Worm (Caenorhabditis elegans): Measurements from ENCODE around the gene str-35.
A peak's percentile ranks its signal among the peaks of the same experiment; 100 is the strongest.

Gene str-35

DNA sequence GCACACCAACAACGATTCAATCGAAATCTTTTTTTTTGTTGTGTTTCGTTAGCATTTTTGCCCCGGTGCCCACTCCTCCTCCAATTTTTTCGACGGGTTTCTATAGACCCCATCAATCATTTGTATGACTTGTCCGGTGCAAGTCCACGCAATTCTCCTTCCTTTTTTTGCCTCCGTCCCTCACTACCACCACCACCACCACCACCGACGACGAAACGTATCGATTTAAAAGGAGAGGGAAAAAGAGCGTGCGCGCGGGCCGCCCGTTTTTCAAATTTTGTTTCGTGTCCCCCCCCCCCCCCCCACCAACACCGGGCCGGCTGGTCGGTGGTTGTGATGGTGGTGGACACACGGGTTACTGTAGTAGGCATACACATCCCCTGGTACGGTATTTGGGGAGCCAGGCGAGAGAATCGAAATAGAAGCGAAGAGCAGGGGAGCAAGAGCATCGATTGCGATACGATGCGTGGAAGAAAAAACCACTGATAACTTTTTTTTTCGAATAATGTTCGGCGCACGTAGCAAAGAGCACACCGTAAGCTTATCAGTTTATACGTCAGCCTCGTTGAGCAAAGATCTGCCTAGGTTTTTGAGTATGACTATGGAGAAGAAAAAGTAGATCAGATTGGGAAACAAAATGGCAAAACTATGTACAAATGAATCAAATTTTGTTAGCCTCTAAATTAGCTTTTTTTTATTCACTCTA, 20.6 kb downstream of the str-35 start (continued):
- no peak for TF ChIP-seq pag-3 (tag; optimal IDR thresholded peaks at IDR 0.05; ENCODE audit: borderline replicate concordance, insufficient read depth)
- TF ChIP-seq lin-13 (GFP tag; optimal IDR thresholded peaks at IDR 0.05): no peak
- no peak for TF ChIP-seq nhr-76 (tag; optimal IDR thresholded peaks at IDR 0.05)
- TF ChIP-seq unc-86 (tag; optimal IDR thresholded peaks at IDR 0.05): no peak
- no peak for TF ChIP-seq ceh-8 (GFP tag; optimal IDR thresholded peaks at IDR 0.05)
- TF ChIP-seq mab-9 (GFP tag; IDR thresholded peaks at IDR 0.05): 0 out of 2 replicates have a peak, but pooled peaks have one; percentile 28
- TF ChIP-seq skn-1 (tag; optimal IDR thresholded peaks at IDR 0.05): no peak
- no peak for TF ChIP-seq C16A3.4 (tag; optimal IDR thresholded peaks at IDR 0.05)
- TF ChIP-seq snu-23 (GFP tag; optimal IDR thresholded peaks at IDR 0.05): no peak
- TF ChIP-seq nhr-77 (tag; optimal IDR thresholded peaks at IDR 0.05): no peak
- no peak for TF ChIP-seq grh-1 (GFP tag; IDR thresholded peaks at IDR 0.05)
- TF ChIP-seq nhr-47 (tag; optimal IDR thresholded peaks at IDR 0.05): no peak
- TF ChIP-seq pax-3 (tag; optimal IDR thresholded peaks at IDR 0.05): no peak
- TF ChIP-seq fkh-10 (GFP tag; optimal IDR thresholded peaks at IDR 0.05): no peak
- TF ChIP-seq nhr-11 (tag; optimal IDR thresholded peaks at IDR 0.05): no peak
- TF ChIP-seq mef-2 (tag; optimal IDR thresholded peaks at IDR 0.05): no peak
- no peak for TF ChIP-seq lin-15B (tag; optimal IDR thresholded peaks at IDR 0.05)
- TF ChIP-seq Y116A8C.19 (tag; optimal IDR thresholded peaks at IDR 0.05; ENCODE audit: borderline replicate concordance): no peak
- no peak for TF ChIP-seq nhr-12 (tag; optimal IDR thresholded peaks at IDR 0.05)
- peak in 1 of 3 experiments; percentile 17 for TF ChIP-seq ceh-82 (tag; optimal IDR thresholded peaks at IDR 0.05)

DNA sequence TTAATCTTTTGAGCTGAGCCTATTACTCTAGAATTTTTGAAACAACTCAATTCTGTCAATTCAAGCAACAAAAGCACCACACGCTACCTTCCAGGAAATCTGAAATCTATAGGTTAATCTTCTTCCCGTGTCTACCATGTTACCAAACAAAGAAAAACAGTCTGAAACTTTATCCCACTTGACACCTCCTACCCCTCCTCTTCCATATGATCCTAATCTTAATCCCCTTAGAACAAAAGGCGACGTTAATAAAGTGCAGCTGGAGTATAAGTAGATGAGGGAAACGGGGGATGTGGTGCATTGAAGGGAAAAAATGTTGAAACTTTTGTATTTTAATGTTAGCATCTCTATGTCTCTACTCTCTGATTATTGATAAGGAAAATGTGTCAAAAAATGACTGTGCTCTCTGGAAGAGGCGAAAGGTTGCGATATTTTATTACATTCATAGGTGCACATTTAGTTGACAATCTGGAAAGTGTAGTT, 21.5 kb downstream of the str-35 start:
- TF ChIP-seq lin-35 (GFP tag; optimal IDR thresholded peaks at IDR 0.05): no peak
- no peak for TF ChIP-seq snpc-4 (tag; optimal IDR thresholded peaks at IDR 0.05)
- TF ChIP-seq ceh-63 (GFP tag; optimal IDR thresholded peaks at IDR 0.05): no peak
- TF ChIP-seq C16A3.4 (tag; optimal IDR thresholded peaks at IDR 0.05): no peak
- no peak for TF ChIP-seq hpl-2 (GFP tag; optimal IDR thresholded peaks at IDR 0.05)
- TF ChIP-seq Y116A8C.19 (tag; optimal IDR thresholded peaks at IDR 0.05; ENCODE audit: borderline replicate concordance): no peak
- TF ChIP-seq egl-27 (tag; optimal IDR thresholded peaks at IDR 0.05): no peak
- peak; percentile 32 for TF ChIP-seq fkh-4 (tag; optimal IDR thresholded peaks at IDR 0.05; ENCODE audit: borderline replicate concordance)
- no peak for TF ChIP-seq ceh-82 (tag; optimal IDR thresholded peaks at IDR 0.05)
- TF ChIP-seq dsc-1 (tag; optimal IDR thresholded peaks at IDR 0.05): peak; percentile 65
- TF ChIP-seq pqm-1 (tag; optimal IDR thresholded peaks at IDR 0.05): no peak
- no peak for TF ChIP-seq zip-4 (GFP tag; optimal IDR thresholded peaks at IDR 0.05)
- TF ChIP-seq efl-1 (optimal IDR thresholded peaks at IDR 0.05): no peak
- TF ChIP-seq efl-1 (GFP tag; optimal IDR thresholded peaks at IDR 0.05 in 1 of 2): peak in 1 of 2 experiments; percentile 14

DNA sequence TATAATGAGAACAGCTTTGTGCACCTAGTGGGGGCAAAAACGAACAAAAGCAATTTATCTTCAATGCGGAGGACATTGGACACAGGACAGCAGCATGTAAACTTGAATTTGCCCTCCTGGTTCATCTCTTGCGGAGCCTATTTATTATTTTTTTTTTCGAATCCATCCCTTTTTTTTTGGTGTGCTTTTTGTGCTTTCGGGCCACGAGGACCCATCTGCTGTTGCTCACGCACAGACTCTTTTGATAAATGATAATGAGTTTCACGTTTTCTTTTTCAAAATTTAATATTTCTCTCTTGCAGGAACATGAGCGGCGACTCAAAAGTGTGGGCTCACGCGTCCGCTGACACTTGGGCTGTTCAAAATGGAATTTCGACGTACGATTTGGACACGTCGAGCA, 22.5 kb downstream of the str-35 start, which contains the start of gene unc-62:
TSS of gene unc-62 (plus strand) at position 301 of the 400 bp plus-strand sequence.
- no peak for TF ChIP-seq nhr-11 (tag; optimal IDR thresholded peaks at IDR 0.05)
- TF ChIP-seq rnt-1 (tag; optimal IDR thresholded peaks at IDR 0.05): peak; percentile 13
- TF ChIP-seq ceh-82 (tag; optimal IDR thresholded peaks at IDR 0.05): no peak
- peak; percentile 41 for TF ChIP-seq dsc-1 (tag; optimal IDR thresholded peaks at IDR 0.05)
- TF ChIP-seq blmp-1 (tag; optimal IDR thresholded peaks at IDR 0.05): no peak

DNA sequence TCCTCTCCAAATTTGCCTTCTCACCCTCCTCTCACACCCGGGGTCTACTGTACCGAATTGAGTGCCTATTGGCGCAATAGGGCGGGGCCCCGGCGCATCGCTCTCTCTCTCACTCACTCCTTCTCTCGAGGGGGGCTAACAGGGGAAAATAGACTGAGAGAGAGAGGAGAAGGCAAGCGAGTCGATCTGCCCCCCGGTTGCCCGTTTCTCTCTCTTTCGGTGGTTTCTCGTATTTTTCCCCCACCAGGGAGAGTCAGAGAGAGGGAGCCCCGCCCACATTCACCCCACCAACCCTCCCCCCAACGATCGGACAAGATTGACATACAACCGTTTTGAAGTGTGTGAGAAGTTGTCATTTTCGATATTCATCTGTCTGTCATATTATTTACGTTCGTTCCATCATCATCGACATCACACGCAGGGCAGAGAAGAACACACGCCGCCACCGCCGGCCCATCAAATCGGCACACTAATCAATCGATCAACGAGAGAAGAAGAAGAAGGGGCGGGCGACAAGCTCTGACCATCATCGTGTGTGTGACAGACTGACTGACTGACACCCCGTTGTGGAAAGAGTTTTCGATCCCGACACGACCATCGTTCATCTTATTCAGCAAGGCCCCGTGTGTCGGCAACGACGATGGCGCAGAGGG, 24.6 kb downstream of the str-35 start:
- peak; percentile 1 for TF ChIP-seq C16A3.4 (tag; optimal IDR thresholded peaks at IDR 0.05)
- TF ChIP-seq ceh-8 (GFP tag; optimal IDR thresholded peaks at IDR 0.05): no peak
- TF ChIP-seq dsc-1 (tag; optimal IDR thresholded peaks at IDR 0.05): peak; percentile 14
- TF ChIP-seq unc-62 (GFP tag; optimal IDR thresholded peaks at IDR 0.05): no peak
- no peak for TF ChIP-seq nhr-12 (tag; optimal IDR thresholded peaks at IDR 0.05)
- no peak for TF ChIP-seq hlh-4 (tag; optimal IDR thresholded peaks at IDR 0.05)
- TF ChIP-seq nhr-11 (tag; optimal IDR thresholded peaks at IDR 0.05): no peak
- no peak for TF ChIP-seq ceh-63 (GFP tag; optimal IDR thresholded peaks at IDR 0.05)
- no peak for TF ChIP-seq lin-15B (tag; optimal IDR thresholded peaks at IDR 0.05)
- TF ChIP-seq mab-9 (GFP tag; IDR thresholded peaks at IDR 0.05): no peak
- TF ChIP-seq sptf-1 (tag; optimal IDR thresholded peaks at IDR 0.05): no peak
- no peak for TF ChIP-seq sox-4 (tag; optimal IDR thresholded peaks at IDR 0.05)
- no peak for TF ChIP-seq isw-1 (GFP tag; IDR thresholded peaks at IDR 0.05)
- TF ChIP-seq fos-1 (tag; optimal IDR thresholded peaks at IDR 0.05): no peak
- TF ChIP-seq pag-3 (tag; optimal IDR thresholded peaks at IDR 0.05; ENCODE audit: borderline replicate concordance, insufficient read depth): no peak
- TF ChIP-seq lir-3 (tag; optimal IDR thresholded peaks at IDR 0.05; ENCODE audit: poor library complexity): no peak
- TF ChIP-seq F16B12.6 (tag; optimal IDR thresholded peaks at IDR 0.05): no peak
- TF ChIP-seq fkh-10 (GFP tag; optimal IDR thresholded peaks at IDR 0.05): no peak
- TF ChIP-seq lin-14 (GFP tag; optimal IDR thresholded peaks at IDR 0.05): peak; percentile 75
- TF ChIP-seq lsy-2 (tag; optimal IDR thresholded peaks at IDR 0.05): peak; percentile 72 to 92
- no peak for TF ChIP-seq nhr-28 (tag; optimal IDR thresholded peaks at IDR 0.05)
